Worm (Caenorhabditis elegans) whole organism, L1 larva: Measurements from ENCODE around the gene W04H10.5.

Experiments
- C16A3.4 ChIP-seq: fragments of 150-350 bp; optimal IDR thresholded peaks from 2 replicates; lab custom pipeline; 2014; ENCODE audit warnings: missing biosample characterization, missing genetic modification characterization
- C34B4.2 ChIP-seq: sonication (generic microtip); optimal IDR thresholded peaks from 2 replicates; lab custom pipeline; 2017; ENCODE audit warnings: mild to moderate bottlenecking, missing genetic modification characterization, missing compliant biosample characterization
- Y116A8C.19 ChIP-seq: sonication (generic microtip); optimal IDR thresholded peaks from 2 replicates; lab custom pipeline; 2016; ENCODE audit warnings: missing compliant biosample characterization, missing genetic modification characterization, borderline replicate concordance
- alr-1 ChIP-seq: fragments of 200-800 bp; sonication (Bioruptor generic); optimal IDR thresholded peaks from 2 replicates; lab custom pipeline; 2018; ENCODE audit warnings: borderline replicate concordance, mild to moderate bottlenecking, missing genetic modification characterization, missing compliant biosample characterization
- aly-2 ChIP-seq: fragments of 150-350 bp; optimal IDR thresholded peaks from 2 replicates; lab custom pipeline; 2014; ENCODE audit warnings: missing biosample characterization, missing genetic modification characterization
- ama-1 ChIP-seq: fragments of 150-350 bp; optimal IDR thresholded peaks from 2 replicates; lab custom pipeline; 2014
- blmp-1 ChIP-seq: fragments of 150-350 bp; optimal IDR thresholded peaks from 2 replicates; lab custom pipeline; 2014; ENCODE audit warnings: missing biosample characterization, missing genetic modification characterization
- ceh-63 ChIP-seq: fragments of 200-800 bp; sonication (Bioruptor generic); optimal IDR thresholded peaks from 2 replicates; lab custom pipeline; 2018; ENCODE audit warnings: mild to moderate bottlenecking, missing genetic modification characterization, missing compliant biosample characterization
- ceh-82 ChIP-seq, 3 experiments: fragments of 150-350 bp in 1 of 3; sonication (generic microtip) in 2 of 3; optimal IDR thresholded peaks; 2 replicates each; lab custom pipeline; 2014 to 2017; ENCODE audit warnings: missing biosample characterization in 3 of 3, missing genetic modification characterization in 3 of 3
- ces-1 ChIP-seq: fragments of 150-350 bp; optimal IDR thresholded peaks from 2 replicates; lab custom pipeline; 2014; ENCODE audit warnings: missing biosample characterization, missing genetic modification reagents, missing genetic modification characterization
- dpl-1 ChIP-seq, 3 experiments: fragments of 150-350 bp in 2 of 3; sonication (generic microtip) in 1 of 3; optimal IDR thresholded peaks; 2 replicates each; lab custom pipeline; 2014 to 2017; ENCODE audit warnings: missing biosample characterization in 3 of 3, missing genetic modification characterization in 3 of 3, missing genetic modification reagents in 3 of 3
- dsc-1 ChIP-seq: sonication (generic microtip); optimal IDR thresholded peaks from 2 replicates; lab custom pipeline; 2016; ENCODE audit warnings: mild to moderate bottlenecking, missing genetic modification characterization, missing compliant biosample characterization
- efl-1 ChIP-seq, 4 experiments: fragments of 150-350 bp; optimal IDR thresholded peaks in 3 of 4; peaks in 1 of 4; 1 replicate in 1 of 4; 2 replicates in 3 of 4; lab custom pipeline; 2014; ENCODE audit warnings: missing biosample characterization in 2 of 4, missing genetic modification characterization in 2 of 4, missing genetic modification reagents in 2 of 4
- efl-3 ChIP-seq: fragments of 200-800 bp; sonication (Bioruptor generic); optimal IDR thresholded peaks from 2 replicates; lab custom pipeline; 2018; ENCODE audit warnings: mild to moderate bottlenecking, missing genetic modification characterization, missing compliant biosample characterization
- egl-27 ChIP-seq, 2 experiments: fragments of 150-350 bp in 1 of 2; sonication (generic microtip); optimal IDR thresholded peaks; 3 replicates each; lab custom pipeline; 2017 to 2018; ENCODE audit warnings: missing biosample characterization in 2 of 2, missing genetic modification characterization in 2 of 2, missing genetic modification reagents in 2 of 2
- elt-2 ChIP-seq: sonication (generic microtip); optimal IDR thresholded peaks from 2 replicates; lab custom pipeline; 2016; ENCODE audit warnings: missing genetic modification characterization, mild to moderate bottlenecking, inconsistent platforms, missing compliant biosample characterization, missing genetic modification reagents
- elt-3 ChIP-seq, 6 experiments: fragments of 150-350 bp in 1 of 6; sonication (generic microtip); optimal IDR thresholded peaks; 2 replicates each; lab custom pipeline; 2017 to 2018; ENCODE audit warnings: missing biosample characterization in 6 of 6, missing genetic modification characterization in 6 of 6, inconsistent platforms in 1 of 6
- ets-5 ChIP-seq: fragments of 200-800 bp; sonication (Bioruptor generic); IDR thresholded peaks from 2 replicates; pipeline ENCODE4 v1.3.6; 2022; ENCODE audit warnings: missing genetic modification characterization, missing compliant biosample characterization
- fkh-4 ChIP-seq: sonication (generic microtip); optimal IDR thresholded peaks from 2 replicates; lab custom pipeline; 2016; ENCODE audit warnings: missing compliant biosample characterization, missing genetic modification characterization, borderline replicate concordance
- fkh-8 ChIP-seq: sonication (generic microtip); optimal IDR thresholded peaks from 2 replicates; lab custom pipeline; 2016; ENCODE audit warnings: mild to moderate bottlenecking, missing genetic modification characterization, missing compliant biosample characterization
- fos-1 ChIP-seq: fragments of 150-350 bp; optimal IDR thresholded peaks from 2 replicates; lab custom pipeline; 2014; ENCODE audit warnings: missing biosample characterization, missing genetic modification characterization
- hlh-4 ChIP-seq: sonication (generic microtip); optimal IDR thresholded peaks from 2 replicates; lab custom pipeline; 2016; ENCODE audit warnings: mild to moderate bottlenecking, missing genetic modification characterization, missing compliant biosample characterization
- irx-1 ChIP-seq: sonication (generic microtip); optimal IDR thresholded peaks from 2 replicates; lab custom pipeline; 2016; ENCODE audit warnings: missing genetic modification characterization, missing compliant biosample characterization
- isw-1 ChIP-seq: fragments of 200-800 bp; sonication (Bioruptor generic); IDR thresholded peaks from 2 replicates; pipeline ENCODE4 v1.3.6; 2022; ENCODE audit warnings: missing genetic modification characterization, missing compliant biosample characterization
- lin-13 ChIP-seq: fragments of 150-350 bp; optimal IDR thresholded peaks from 2 replicates; lab custom pipeline; 2014; ENCODE audit warnings: missing biosample characterization, missing genetic modification reagents, missing genetic modification characterization
- lin-14 ChIP-seq: fragments of 200-800 bp; sonication (Bioruptor generic); optimal IDR thresholded peaks from 2 replicates; lab custom pipeline; 2018; ENCODE audit warnings: mild to moderate bottlenecking, missing genetic modification characterization, moderate library complexity, missing compliant biosample characterization
- lin-35 ChIP-seq, 2 experiments: fragments of 150-350 bp; optimal IDR thresholded peaks; 2 replicates each; lab custom pipeline; 2014; ENCODE audit warnings: missing biosample characterization in 2 of 2, missing genetic modification characterization in 2 of 2, missing genetic modification reagents in 2 of 2
- lir-3 ChIP-seq: sonication (generic microtip); optimal IDR thresholded peaks from 2 replicates; lab custom pipeline; 2016; ENCODE audit warnings: mild to moderate bottlenecking, missing genetic modification characterization, moderate library complexity, missing compliant biosample characterization; ENCODE audit not compliant: poor library complexity
- lsy-2 ChIP-seq, 2 experiments: fragments of 150-350 bp; optimal IDR thresholded peaks; 2 replicates each; lab custom pipeline; 2014; ENCODE audit warnings: missing biosample characterization in 2 of 2, missing genetic modification characterization in 2 of 2
- mef-2 ChIP-seq: fragments of 150-350 bp; optimal IDR thresholded peaks from 2 replicates; lab custom pipeline; 2014; ENCODE audit warnings: missing biosample characterization, missing genetic modification characterization
- mep-1 ChIP-seq: fragments of 150-350 bp; optimal IDR thresholded peaks from 2 replicates; lab custom pipeline; 2014; ENCODE audit warnings: missing biosample characterization, missing genetic modification characterization
- nhr-237 ChIP-seq: fragments of 150-350 bp; optimal IDR thresholded peaks from 2 replicates; lab custom pipeline; 2014; ENCODE audit warnings: missing biosample characterization, missing genetic modification characterization
- nhr-28 ChIP-seq: fragments of 150-350 bp; optimal IDR thresholded peaks from 2 replicates; lab custom pipeline; 2014; ENCODE audit warnings: missing biosample characterization, missing genetic modification characterization
- nhr-47 ChIP-seq: sonication (generic microtip); optimal IDR thresholded peaks from 2 replicates; lab custom pipeline; 2016; ENCODE audit warnings: mild to moderate bottlenecking, missing genetic modification characterization, moderate library complexity, missing compliant biosample characterization
- nhr-71 ChIP-seq: sonication (generic microtip); optimal IDR thresholded peaks from 2 replicates; lab custom pipeline; 2016; ENCODE audit warnings: mild to moderate bottlenecking, missing genetic modification characterization, moderate library complexity, missing compliant biosample characterization
- nhr-76 ChIP-seq: sonication (generic microtip); optimal IDR thresholded peaks from 2 replicates; lab custom pipeline; 2017; ENCODE audit warnings: missing biosample characterization, missing genetic modification characterization
- nhr-77 ChIP-seq: fragments of 150-350 bp; optimal IDR thresholded peaks from 2 replicates; lab custom pipeline; 2014; ENCODE audit warnings: missing biosample characterization, missing genetic modification characterization
- nhr-84 ChIP-seq: sonication (generic microtip); optimal IDR thresholded peaks from 2 replicates; lab custom pipeline; 2017; ENCODE audit warnings: missing biosample characterization, missing genetic modification characterization
- nhr-85 ChIP-seq: sonication (generic microtip); peaks from one replicate; lab custom pipeline; 2016; ENCODE audit warnings: missing genetic modification characterization, inconsistent platforms, missing compliant biosample characterization
- pag-3 ChIP-seq: sonication (generic microtip); optimal IDR thresholded peaks from 2 replicates; lab custom pipeline; 2017; ENCODE audit warnings: missing genetic modification characterization, mild to moderate bottlenecking, missing compliant biosample characterization, antibody characterized with exemption, borderline replicate concordance; ENCODE audit not compliant: insufficient read depth
- pax-3 ChIP-seq: fragments of 200-800 bp; sonication (Bioruptor generic); optimal IDR thresholded peaks from 2 replicates; lab custom pipeline; 2018; ENCODE audit warnings: mild to moderate bottlenecking, missing genetic modification characterization, moderate library complexity, missing compliant biosample characterization
- pqm-1 ChIP-seq: sonication (generic microtip); optimal IDR thresholded peaks from 3 replicates; lab custom pipeline; 2017; ENCODE audit warnings: missing biosample characterization, missing genetic modification characterization
- snpc-4 ChIP-seq: fragments of 150-350 bp; optimal IDR thresholded peaks from 2 replicates; lab custom pipeline; 2014; ENCODE audit warnings: missing biosample characterization, missing genetic modification characterization
- sox-4 ChIP-seq: sonication (generic microtip); optimal IDR thresholded peaks from 2 replicates; lab custom pipeline; 2016; ENCODE audit warnings: missing genetic modification characterization, missing compliant biosample characterization
- unc-130 ChIP-seq: fragments of 150-350 bp; optimal IDR thresholded peaks from 2 replicates; lab custom pipeline; 2017; ENCODE audit warnings: missing biosample characterization, missing genetic modification characterization, inconsistent platforms
- unc-62 ChIP-seq: fragments of 150-350 bp; optimal IDR thresholded peaks from 2 replicates; lab custom pipeline; 2014; ENCODE audit warnings: missing biosample characterization, missing genetic modification reagents, missing genetic modification characterization
- unc-86 ChIP-seq: sonication (generic microtip); optimal IDR thresholded peaks from 2 replicates; lab custom pipeline; 2016; ENCODE audit warnings: missing genetic modification characterization, missing compliant biosample characterization
- unc-98 ChIP-seq: fragments of 200-800 bp; sonication (Bioruptor generic); IDR thresholded peaks from 2 replicates; pipeline ENCODE4 v1.3.6; 2022; ENCODE audit warnings: missing genetic modification characterization, missing compliant biosample characterization
- xbp-1 ChIP-seq: sonication (generic microtip); optimal IDR thresholded peaks from 2 replicates; lab custom pipeline; 2016; ENCODE audit warnings: missing genetic modification characterization, missing compliant biosample characterization
- zag-1 ChIP-seq: fragments of 150-350 bp; optimal IDR thresholded peaks from 2 replicates; lab custom pipeline; 2014; ENCODE audit warnings: missing biosample characterization, missing genetic modification characterization
- zip-4 ChIP-seq: fragments of 200-800 bp; sonication (Bioruptor generic); optimal IDR thresholded peaks from 2 replicates; lab custom pipeline; 2018; ENCODE audit warnings: mild to moderate bottlenecking, missing genetic modification characterization, moderate library complexity, missing compliant biosample characterization
- ztf-11 ChIP-seq, 2 experiments: sonication (generic microtip); optimal IDR thresholded peaks; 2 replicates each; lab custom pipeline; 2016 to 2017; ENCODE audit warnings: missing genetic modification characterization in 2 of 2, missing biosample characterization in 1 of 2, missing compliant biosample characterization in 1 of 2
- ztf-4 ChIP-seq: fragments of 150-350 bp; optimal IDR thresholded peaks from 2 replicates; lab custom pipeline; 2014; ENCODE audit warnings: missing biosample characterization, missing genetic modification characterization

W04H10.5 gene

ce11 chrII:622478-622877 is 16.3 kb downstream of the W04H10.5 start (continued):
- TF ChIP-seq nhr-47 (tag; lab: Kevin White, UChicago), result no peak
- TF ChIP-seq hlh-4 (tag; lab: Kevin White, UChicago), result no peak
- no peak for TF ChIP-seq fkh-4 (tag; lab: Kevin White, UChicago)
- TF ChIP-seq irx-1 (tag; lab: Kevin White, UChicago), result no peak
- TF ChIP-seq xbp-1 (tag; lab: Kevin White, UChicago), result peak; percentile 28
- peak; percentile 66 for TF ChIP-seq lin-14
- TF ChIP-seq isw-1 (GFP tag; lab: Robert Waterston, UW), result no peak
- TF ChIP-seq nhr-76 (tag; lab: Kevin White, UChicago), result no peak
- TF ChIP-seq Y116A8C.19 (tag; lab: Kevin White, UChicago), result no peak
- no peak for TF ChIP-seq elt-2 (tag; lab: Kevin White, UChicago)
- no peak for TF ChIP-seq nhr-237 (tag; lab: Kevin White, UChicago)
- TF ChIP-seq aly-2 (tag; lab: Kevin White, UChicago), result no peak
- TF ChIP-seq ztf-4 (tag; lab: Kevin White, UChicago), result no peak
- TF ChIP-seq lsy-2 (tag; optimal IDR thresholded peaks at IDR 0.05; lab: Kevin White, UChicago), result peak in 1 of 2 experiments; percentile 8
- TF ChIP-seq alr-1 (tag; lab: Kevin White, UChicago), result no peak
- TF ChIP-seq blmp-1 (tag; lab: Kevin White, UChicago), result no peak
- TF ChIP-seq ets-5 (GFP tag; lab: Robert Waterston, UW), result no peak
- TF ChIP-seq nhr-85 (tag; lab: Kevin White, UChicago), result no peak
- TF ChIP-seq ces-1 (GFP tag; lab: Kevin White, UChicago), result no peak
- peak; percentile 13 for TF ChIP-seq fkh-8 (tag; lab: Kevin White, UChicago)
- TF ChIP-seq unc-98 (GFP tag; lab: Robert Waterston, UW), result no peak
- no peak for TF ChIP-seq unc-86 (tag; lab: Kevin White, UChicago)
- TF ChIP-seq C34B4.2 (tag; lab: Kevin White, UChicago), result no peak
- no peak for TF ChIP-seq unc-62 (GFP tag; lab: Kevin White, UChicago)
- TF ChIP-seq lin-13, result peak; percentile 2
- TF ChIP-seq efl-1 (optimal IDR thresholded peaks at IDR 0.05; lab: Kevin White, UChicago), result peak; percentile 64 to 80
- TF ChIP-seq efl-1 (GFP tag; optimal IDR thresholded peaks at IDR 0.05 in 1 of 2; lab: Kevin White, UChicago), result peak; percentile 22 to 87
- no peak for TF ChIP-seq snpc-4 (tag; lab: Kevin White, UChicago)
- peak in 1 of 2 experiments; percentile 35 for TF ChIP-seq lin-35 (GFP tag; optimal IDR thresholded peaks at IDR 0.05; lab: Kevin White, UChicago)
- TF ChIP-seq unc-130 (tag; lab: Kevin White, UChicago), result no peak
- no peak for TF ChIP-seq C16A3.4 (tag; lab: Kevin White, UChicago)
- no peak for TF ChIP-seq lir-3 (tag; lab: Kevin White, UChicago)
- no peak for TF ChIP-seq pag-3 (tag; lab: Kevin White, UChicago)
- no peak for TF ChIP-seq zip-4 (GFP tag; lab: Kevin White, UChicago)
- TF ChIP-seq nhr-71 (tag; lab: Kevin White, UChicago), result no peak
- TF ChIP-seq sox-4, result no peak
- TF ChIP-seq egl-27 (tag; optimal IDR thresholded peaks at IDR 0.05; lab: Kevin White, UChicago), result no peak
- no peak for TF ChIP-seq ama-1
- TF ChIP-seq zag-1 (tag; lab: Kevin White, UChicago), result no peak
- TF ChIP-seq nhr-28 (tag; lab: Kevin White, UChicago), result no peak
- peak in 1 of 3 experiments; percentile 8 for TF ChIP-seq dpl-1 (GFP tag; optimal IDR thresholded peaks at IDR 0.05; lab: Kevin White, UChicago)
- no peak for TF ChIP-seq mep-1 (tag; lab: Kevin White, UChicago)
- TF ChIP-seq nhr-84 (tag; lab: Kevin White, UChicago), result no peak
- TF ChIP-seq pax-3, result no peak
- TF ChIP-seq ztf-11 (tag; optimal IDR thresholded peaks at IDR 0.05; lab: Kevin White, UChicago), result no peak
- TF ChIP-seq nhr-77 (tag; lab: Kevin White, UChicago), result no peak
- TF ChIP-seq elt-3 (tag; optimal IDR thresholded peaks at IDR 0.05; lab: Kevin White, UChicago), result no peak
- TF ChIP-seq efl-3 (GFP tag; lab: Kevin White, UChicago), result no peak
- no peak for TF ChIP-seq mef-2 (tag; lab: Kevin White, UChicago)
- TF ChIP-seq dsc-1 (tag; lab: Kevin White, UChicago), result no peak
- no peak for TF ChIP-seq pqm-1 (tag; lab: Kevin White, UChicago)
- TF ChIP-seq ceh-63 (GFP tag; lab: Kevin White, UChicago), result no peak
- no peak for TF ChIP-seq fos-1
- TF ChIP-seq ceh-82 (tag; optimal IDR thresholded peaks at IDR 0.05; lab: Kevin White, UChicago), result peak in 1 of 3 experiments; percentile 28
